Fruit fly (Drosophila melanogaster) whole organism: Measurements from ENCODE around the gene CG43168.

Source experiments
- Dll ChIP-seq: fragments of >200 bp; optimal IDR thresholded peaks from 2 replicates; lab custom pipeline; 2017
- pan ChIP-seq: fragments of >200 bp; optimal IDR thresholded peaks from 2 replicates; lab custom pipeline; 2017
- usp ChIP-seq: fragments of >200 bp; optimal IDR thresholded peaks from 2 replicates; lab custom pipeline; 2017; ENCODE audit warnings: missing biosample characterization, missing genetic modification characterization, mixed read lengths

- TF ChIP-seq usp = no peak
- no peak for TF ChIP-seq pan (lab: Kevin White, UChicago)
- no peak for TF ChIP-seq Dll
Measured at dm6 chr3L:6245646-6246045, 29.9 kb upstream of the CG43168 start, which contains the start of gene Mdr65.
